Worm (Caenorhabditis elegans): ENCODE data around the gene F16G10.3.

- TF ChIP-seq snpc-4 (tag; optimal IDR thresholded peaks at IDR 0.05) = no peak
- TF ChIP-seq ceh-82 (tag; optimal IDR thresholded peaks at IDR 0.05) = no peak
- no peak for TF ChIP-seq lin-39 (tag; optimal IDR thresholded peaks at IDR 0.05)
- no peak for TF ChIP-seq nhr-77 (tag; optimal IDR thresholded peaks at IDR 0.05)
- TF ChIP-seq alr-1 (tag; optimal IDR thresholded peaks at IDR 0.05) = no peak
- TF ChIP-seq nhr-11 (tag; optimal IDR thresholded peaks at IDR 0.05) = no peak
- no peak for TF ChIP-seq crh-2 (tag; optimal IDR thresholded peaks at IDR 0.05)
- no peak for TF ChIP-seq lin-11 (tag; optimal IDR thresholded peaks at IDR 0.05)
- TF ChIP-seq ztf-11 (tag; optimal IDR thresholded peaks at IDR 0.05) = no peak
- TF ChIP-seq elt-3 (tag; optimal IDR thresholded peaks at IDR 0.05) = no peak
Observed at ce11 chrII:2335572-2335971, 36.6 kb upstream of the F16G10.3 start, which contains the start of gene F43C11.7.
